Fruit fly (Drosophila melanogaster) whole organism, adult: Measurements from ENCODE around the gene CG5704.

ENCODE experiments used
- CG11617 ChIP-seq: fragments of 200-800 bp; sonication (Bioruptor generic); optimal IDR thresholded peaks from 2 replicates; lab custom pipeline; 2017; ENCODE audit warnings: mild to moderate bottlenecking, missing biosample characterization, missing genetic modification reagents, missing genetic modification characterization
- CG12768 ChIP-seq: fragments of 200-800 bp; sonication (Bioruptor generic); optimal IDR thresholded peaks from 2 replicates; lab custom pipeline; 2017; ENCODE audit warnings: missing biosample characterization, missing genetic modification characterization, mild to moderate bottlenecking, moderate library complexity, missing genetic modification reagents
- CG1620 ChIP-seq: fragments of 200-800 bp; sonication (Bioruptor generic); optimal IDR thresholded peaks from 2 replicates; lab custom pipeline; 2016; ENCODE audit warnings: missing biosample characterization, missing genetic modification characterization
- CG33017 ChIP-seq: fragments of 200-800 bp; sonication (Bioruptor generic); optimal IDR thresholded peaks from 2 replicates; lab custom pipeline; 2018; ENCODE audit warnings: missing biosample characterization, mild to moderate bottlenecking, missing genetic modification characterization, moderate library complexity
- CG7045 ChIP-seq: fragments of 200-800 bp; sonication (Bioruptor generic); optimal IDR thresholded peaks from 2 replicates; lab custom pipeline; 2017; ENCODE audit warnings: missing biosample characterization, mild to moderate bottlenecking, missing genetic modification characterization
- CG7101 ChIP-seq: fragments of 200-800 bp; sonication (Bioruptor generic); optimal IDR thresholded peaks from 2 replicates; lab custom pipeline; 2018; ENCODE audit warnings: missing biosample characterization, mild to moderate bottlenecking, missing genetic modification characterization, moderate library complexity
- Clk ChIP-seq: fragments of 200-800 bp; sonication (Bioruptor generic); optimal IDR thresholded peaks from 2 replicates; lab custom pipeline; 2017; ENCODE audit warnings: missing biosample characterization, missing genetic modification characterization
- Crg-1 ChIP-seq: fragments of 200-800 bp; sonication (Bioruptor generic); optimal IDR thresholded peaks from 2 replicates; lab custom pipeline; 2016; ENCODE audit warnings: missing biosample characterization, missing genetic modification characterization
- Mnt ChIP-seq: fragments of 200-800 bp; sonication (Bioruptor generic); optimal IDR thresholded peaks from 2 replicates; lab custom pipeline; 2016; ENCODE audit warnings: missing biosample characterization, mild to moderate bottlenecking, missing genetic modification characterization
- bab1 ChIP-seq: fragments of 200-800 bp; sonication (Bioruptor generic); optimal IDR thresholded peaks from 3 replicates; lab custom pipeline; 2019; ENCODE audit warnings: missing biosample characterization, mild to moderate bottlenecking, missing genetic modification characterization, moderate library complexity
- cnc ChIP-seq, 2 experiments: fragments of >200 bp; optimal IDR thresholded peaks; 2 replicates each; lab custom pipeline; 2017
- ovo ChIP-seq: fragments of 200-800 bp; sonication (Bioruptor generic); optimal IDR thresholded peaks from 2 replicates; lab custom pipeline; 2016; ENCODE audit warnings: missing biosample characterization, missing genetic modification characterization
- toe ChIP-seq: fragments of 200-800 bp; sonication (Bioruptor generic); optimal IDR thresholded peaks from 2 replicates; lab custom pipeline; 2016; ENCODE audit warnings: missing biosample characterization, missing genetic modification characterization

dm6 chr3L:2158689-2159310 is 12.0 kb downstream of the CG5704 start:
- TF ChIP-seq ovo (GFP tag; lab: Kevin White, UChicago) (no peak), bab1 (GFP tag; lab: Kevin White, UChicago) (no peak), CG12768 (GFP tag; lab: Kevin White, UChicago) (no peak), cnc (optimal IDR thresholded peaks at IDR 0.05; lab: Kevin White, UChicago) (no peak), CG7101 (tag; lab: Kevin White, UChicago) (no peak), Mnt (GFP tag; lab: Kevin White, UChicago) (no peak), CG1620 (GFP tag; lab: Kevin White, UChicago) (no peak), CG7045 (GFP tag; lab: Kevin White, UChicago) (no peak), Crg-1 (no peak), CG33017 (tag; lab: Kevin White, UChicago) (no peak), CG11617 (GFP tag; lab: Kevin White, UChicago) (no peak), Clk (no peak), toe (GFP tag; lab: Kevin White, UChicago) (no peak)
